Worm (Caenorhabditis elegans) whole organism, L4 larva: ENCODE measurements around the gene F13H10.5.

ENCODE experiments used
- F26F4.8 ChIP-seq: fragments of 200-800 bp; sonication (Bioruptor generic); conservative IDR thresholded peaks from 2 replicates; pipeline ENCODE4 v1.3.6; 2022; ENCODE audit warnings: missing genetic modification characterization, missing compliant biosample characterization
- T26A8.4 ChIP-seq: fragments of 200-800 bp; sonication (Bioruptor generic); IDR thresholded peaks from 2 replicates; pipeline ENCODE4 v1.3.6; 2022; ENCODE audit warnings: missing genetic modification characterization, missing compliant biosample characterization
- aha-1 ChIP-seq: fragments of 150-350 bp; peaks from one replicate; lab custom pipeline; 2014; ENCODE audit warnings: missing biosample characterization, missing genetic modification characterization
- ama-1 ChIP-seq: fragments of 150-350 bp; optimal IDR thresholded peaks from 2 replicates; lab custom pipeline; 2014; ENCODE audit warnings: inconsistent platforms, mixed read lengths
- dpl-1 ChIP-seq: fragments of 150-350 bp; optimal IDR thresholded peaks from 2 replicates; lab custom pipeline; 2014; ENCODE audit warnings: missing biosample characterization, missing genetic modification reagents, missing genetic modification characterization
- egl-43 ChIP-seq: fragments of 200-800 bp; sonication (Bioruptor generic); IDR thresholded peaks from 2 replicates; pipeline ENCODE4 v1.3.6; 2022; ENCODE audit warnings: missing genetic modification reagents, missing genetic modification characterization, missing compliant biosample characterization
- fkh-10 ChIP-seq: fragments of 150-350 bp; optimal IDR thresholded peaks from 2 replicates; lab custom pipeline; 2014; ENCODE audit warnings: missing biosample characterization, missing genetic modification reagents, missing genetic modification characterization
- fos-1 ChIP-seq: fragments of 150-350 bp; optimal IDR thresholded peaks from 2 replicates; lab custom pipeline; 2014; ENCODE audit warnings: missing biosample characterization, missing genetic modification characterization
- hif-1 ChIP-seq, 2 experiments: sonication (generic microtip); optimal IDR thresholded peaks; 2 replicates each; lab custom pipeline; 2016 to 2017; ENCODE audit warnings: missing compliant biosample characterization in 2 of 2, missing genetic modification characterization in 2 of 2, missing genetic modification reagents in 2 of 2, missing genotype in 2 of 2, mild to moderate bottlenecking in 1 of 2
- lin-39 ChIP-seq: fragments of 150-350 bp; optimal IDR thresholded peaks from 2 replicates; lab custom pipeline; 2014; ENCODE audit warnings: missing biosample characterization, missing genetic modification reagents, missing genetic modification characterization
- mdt-29 ChIP-seq: fragments of 200-800 bp; sonication (Bioruptor generic); IDR thresholded peaks from 2 replicates; pipeline ENCODE4 v1.3.6; 2022; ENCODE audit warnings: missing genetic modification reagents, missing genetic modification characterization, missing compliant biosample characterization
- nhr-11 ChIP-seq: fragments of 150-350 bp; optimal IDR thresholded peaks from 2 replicates; lab custom pipeline; 2014; ENCODE audit warnings: missing biosample characterization, missing genetic modification characterization
- snpc-4 ChIP-seq: fragments of 150-350 bp; optimal IDR thresholded peaks from 2 replicates; lab custom pipeline; 2014; ENCODE audit warnings: missing biosample characterization, missing genetic modification characterization
- zip-11 ChIP-seq: fragments of 200-800 bp; sonication (Bioruptor generic); IDR thresholded peaks from 2 replicates; pipeline ENCODE4 v1.3.6; 2022; ENCODE audit warnings: missing genetic modification characterization, missing compliant biosample characterization

ce11 chrIV:11015881-11016280 is 25.1 kb downstream of the F13H10.5 start, which contains the start of gene F13H10.3:
- TF ChIP-seq zip-11 (no peak), T26A8.4 (GFP tag; lab: Robert Waterston, UW) (no peak), ama-1 (lab: Kevin White, UChicago) (no peak), snpc-4 (tag; lab: Kevin White, UChicago) (no peak), F26F4.8 (GFP tag; lab: Robert Waterston, UW) (no peak), mdt-29 (GFP tag; lab: Robert Waterston, UW) (no peak), aha-1 (tag; lab: Kevin White, UChicago) (peak; percentile 77), nhr-11 (no peak), hif-1 (tag; optimal IDR thresholded peaks at IDR 0.05; lab: Kevin White, UChicago) (no peak), lin-39 (no peak), egl-43 (GFP tag; lab: Robert Waterston, UW) (no peak), fkh-10 (GFP tag; lab: Kevin White, UChicago) (no peak), dpl-1 (GFP tag; lab: Kevin White, UChicago) (peak; percentile 6), fos-1 (tag; lab: Kevin White, UChicago) (no peak)
